Worm (Caenorhabditis elegans): ENCODE data around the gene pgp-9.

Gene pgp-9

DNA sequence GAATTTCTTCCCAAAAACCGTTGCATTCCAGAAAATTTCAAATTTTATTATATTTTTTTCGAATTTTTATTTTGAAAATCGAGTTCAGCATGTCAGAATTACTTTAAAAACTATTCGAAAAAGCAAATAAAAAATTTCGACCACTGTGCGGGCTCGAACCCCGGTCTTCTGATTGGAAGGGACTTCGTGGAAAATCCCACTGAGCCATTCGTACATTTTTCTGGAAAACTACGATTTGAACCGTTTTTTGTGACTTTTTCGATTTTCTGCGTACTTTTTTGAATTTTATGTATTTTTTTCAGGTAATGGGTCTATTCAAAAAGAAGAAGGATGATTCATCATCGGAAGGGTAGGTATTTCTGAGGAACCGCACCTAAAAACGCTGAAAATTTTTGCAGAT lies at the start of gene pgp-9:
Gene pgp-9 (plus strand): TSS at position 301 of the 400 bp plus-strand sequence.
- TF ChIP-seq mab-5 (tag; optimal IDR thresholded peaks at IDR 0.05) (no peak), cnd-1 (tag; optimal IDR thresholded peaks at IDR 0.05) (no peak), mep-1 (tag; optimal IDR thresholded peaks at IDR 0.05) (no peak), pha-4 (tag; optimal IDR thresholded peaks at IDR 0.05) (no peak), blmp-1 (tag; optimal IDR thresholded peaks at IDR 0.05) (no peak), lsy-2 (tag; optimal IDR thresholded peaks at IDR 0.05) (no peak), elt-3 (tag; optimal IDR thresholded peaks at IDR 0.05) (no peak), mls-2 (tag; optimal IDR thresholded peaks at IDR 0.05) (no peak), lin-32 (GFP tag; optimal IDR thresholded peaks at IDR 0.05) (no peak), ztf-11 (tag; optimal IDR thresholded peaks at IDR 0.05) (no peak), bed-3 (GFP tag; optimal IDR thresholded peaks at IDR 0.05) (no peak), nhr-12 (tag; optimal IDR thresholded peaks at IDR 0.05) (no peak), ceh-43 (GFP tag; optimal IDR thresholded peaks at IDR 0.05) (no peak), unc-120 (tag; optimal IDR thresholded peaks at IDR 0.05; ENCODE audit: poor library complexity, severe bottlenecking) (no peak), tbx-8 (GFP tag; optimal IDR thresholded peaks at IDR 0.05) (no peak), zip-8 (tag; optimal IDR thresholded peaks at IDR 0.05) (no peak), sptf-1 (tag; optimal IDR thresholded peaks at IDR 0.05) (no peak)

DNA sequence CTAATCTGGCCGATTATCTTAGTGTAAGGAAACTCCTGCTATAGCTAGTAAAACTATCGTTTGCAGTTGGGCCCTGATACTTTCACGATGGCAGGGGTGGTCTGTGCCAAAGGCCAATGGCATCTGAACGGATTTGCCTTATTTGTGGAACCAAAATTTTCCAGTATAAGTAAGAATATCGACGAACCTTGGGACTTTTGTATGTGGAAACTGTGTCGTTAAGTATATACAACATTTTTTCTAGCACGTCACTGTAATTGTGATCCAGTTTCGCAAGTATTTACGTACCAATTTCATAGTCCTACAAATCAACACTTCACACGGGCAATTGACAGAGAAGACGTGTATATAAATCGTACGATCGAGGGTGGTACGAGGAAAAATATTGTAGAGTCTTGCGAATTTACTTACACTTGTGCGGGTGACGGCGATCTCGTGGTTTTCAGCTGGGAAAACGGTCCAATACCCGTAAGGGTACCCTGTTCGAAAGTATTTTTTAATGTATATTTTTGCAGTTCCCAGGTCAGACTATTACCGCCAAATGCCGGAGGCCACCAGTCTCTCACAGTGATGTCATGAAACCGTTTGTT lies 49.4 kb upstream of the pgp-9 start:
- TF ChIP-seq cnd-1 (tag; optimal IDR thresholded peaks at IDR 0.05) (no peak), sem-2 (GFP tag; optimal IDR thresholded peaks at IDR 0.05) (no peak), unc-39 (tag; optimal IDR thresholded peaks at IDR 0.05) (no peak), elt-3 (tag; optimal IDR thresholded peaks at IDR 0.05) (no peak), mls-2 (tag; optimal IDR thresholded peaks at IDR 0.05) (no peak), ceh-83 (GFP tag; optimal IDR thresholded peaks at IDR 0.05) (no peak), lin-32 (GFP tag; optimal IDR thresholded peaks at IDR 0.05) (no peak), nhr-2 (tag; optimal IDR thresholded peaks at IDR 0.05) (no peak), unc-120 (tag; optimal IDR thresholded peaks at IDR 0.05; ENCODE audit: poor library complexity, severe bottlenecking) (no peak), unc-62 (GFP tag; optimal IDR thresholded peaks at IDR 0.05) (no peak), pha-4 (tag; optimal IDR thresholded peaks at IDR 0.05) (no peak), nhr-12 (tag; optimal IDR thresholded peaks at IDR 0.05) (no peak), lsy-2 (tag; optimal IDR thresholded peaks at IDR 0.05) (no peak), flh-1 (GFP tag; optimal IDR thresholded peaks at IDR 0.05) (no peak), mab-5 (tag; optimal IDR thresholded peaks at IDR 0.05) (no peak), M03D4.4 (tag; optimal IDR thresholded peaks at IDR 0.05) (no peak)

DNA sequence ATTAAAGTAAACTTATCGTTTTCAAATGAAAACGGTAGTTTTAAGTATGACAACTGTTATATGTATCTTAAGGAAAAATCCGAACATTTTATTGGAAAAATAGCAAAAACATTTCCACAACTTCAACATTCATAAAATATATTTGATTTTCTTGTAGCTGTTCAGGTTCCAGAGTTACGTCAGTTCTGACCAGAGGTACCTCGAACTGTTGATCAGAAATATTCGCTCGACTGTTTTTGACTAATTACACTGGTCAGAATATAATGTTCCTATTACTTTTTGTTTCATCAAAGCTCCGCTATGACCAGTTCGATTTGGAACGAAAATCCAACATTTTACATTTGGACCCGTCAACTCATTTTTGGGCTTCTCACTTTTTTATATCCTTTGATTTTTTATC lies 48.7 kb upstream of the pgp-9 start, which contains the start of gene srh-31:
Gene srh-31 (plus strand): TSS at position 301 of the 400 bp plus-strand sequence.
- TF ChIP-seq blmp-1 (tag; optimal IDR thresholded peaks at IDR 0.05), result no peak

DNA sequence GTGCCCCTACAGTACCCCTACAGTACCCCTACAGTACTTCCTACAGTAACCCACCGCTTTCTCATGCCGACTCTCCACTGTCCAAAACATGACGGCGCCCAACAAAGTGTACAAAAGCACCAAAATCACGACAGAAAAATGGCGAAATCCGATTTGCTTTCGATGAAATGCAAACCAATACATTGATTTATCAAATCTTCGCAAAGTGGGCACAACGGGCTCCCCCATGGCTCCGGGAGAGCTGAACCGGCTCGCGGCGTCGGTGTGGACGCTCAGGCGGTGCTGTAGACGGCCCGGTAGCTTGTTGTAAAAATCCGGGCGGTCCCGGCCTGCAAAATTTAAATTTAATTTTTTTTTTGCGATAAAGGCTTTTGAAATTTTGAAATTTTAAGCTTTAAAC lies 43.3 kb upstream of the pgp-9 start:
- TF ChIP-seq hlh-1 (tag; optimal IDR thresholded peaks at IDR 0.05), result no peak
- TF ChIP-seq lin-32 (GFP tag; optimal IDR thresholded peaks at IDR 0.05), result no peak
- no peak for TF ChIP-seq ham-2 (GFP tag; optimal IDR thresholded peaks at IDR 0.05)
- TF ChIP-seq ces-1 (GFP tag; optimal IDR thresholded peaks at IDR 0.05), result no peak
- no peak for TF ChIP-seq flh-1 (GFP tag; optimal IDR thresholded peaks at IDR 0.05)

DNA sequence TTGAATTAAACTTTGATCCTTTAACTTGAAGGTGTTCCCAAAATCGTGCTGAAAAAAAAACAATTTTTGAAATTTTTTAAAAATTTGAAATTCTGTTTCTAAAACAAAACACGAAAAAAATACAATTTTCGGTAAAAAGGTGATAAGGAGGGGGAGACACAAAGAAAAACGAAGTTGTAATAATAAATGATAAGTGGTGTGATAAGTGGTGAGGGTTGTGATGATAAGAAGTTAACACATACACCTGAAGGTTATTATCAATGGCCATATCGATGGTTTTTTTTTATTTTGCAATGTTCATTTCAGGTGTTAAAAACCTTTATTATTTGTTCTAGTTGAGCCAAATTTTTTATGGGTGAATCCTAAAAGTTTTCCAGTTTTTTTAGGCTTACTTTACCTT lies 41.4 kb upstream of the pgp-9 start, which contains the start of gene twk-33:
Gene twk-33 (minus strand): TSS at position 48 of the 400 bp plus-strand sequence.
- TF ChIP-seq drap-1 (GFP tag; optimal IDR thresholded peaks at IDR 0.05), result no peak
- no peak for TF ChIP-seq nhr-237 (tag; optimal IDR thresholded peaks at IDR 0.05)
- no peak for TF ChIP-seq ztf-11 (tag; optimal IDR thresholded peaks at IDR 0.05)
- no peak for TF ChIP-seq nhr-76 (tag; optimal IDR thresholded peaks at IDR 0.05)
- no peak for TF ChIP-seq elt-3 (tag; optimal IDR thresholded peaks at IDR 0.05)
- TF ChIP-seq blmp-1 (tag; optimal IDR thresholded peaks at IDR 0.05), result no peak
- no peak for TF ChIP-seq mls-2 (tag; optimal IDR thresholded peaks at IDR 0.05)
- no peak for TF ChIP-seq mep-1 (tag; optimal IDR thresholded peaks at IDR 0.05)
- no peak for TF ChIP-seq bed-3 (GFP tag; optimal IDR thresholded peaks at IDR 0.05)
- TF ChIP-seq pha-4 (tag; optimal IDR thresholded peaks at IDR 0.05), result no peak
- no peak for TF ChIP-seq cnd-1 (tag; optimal IDR thresholded peaks at IDR 0.05)
